Worm (Caenorhabditis elegans) whole organism, L3 larva: ENCODE data around the gene Y45F3A.8.
A peak's percentile ranks its signal among the peaks of the same experiment; 100 is the strongest.

Experiments
- ZK546.5 ChIP-seq: sonication (generic microtip); optimal IDR thresholded peaks from 2 replicates; lab custom pipeline; 2017; ENCODE audit warnings: missing biosample characterization, missing genetic modification characterization
- ama-1 ChIP-seq: fragments of 150-350 bp; optimal IDR thresholded peaks from 2 replicates; lab custom pipeline; 2018
- ceh-82 ChIP-seq: fragments of 150-350 bp; optimal IDR thresholded peaks from 2 replicates; lab custom pipeline; 2014; ENCODE audit warnings: missing biosample characterization, missing genetic modification characterization
- egl-27 ChIP-seq: sonication (generic microtip); optimal IDR thresholded peaks from 4 replicates; lab custom pipeline; 2017; ENCODE audit warnings: missing biosample characterization, missing genetic modification reagents, missing genetic modification characterization
- elt-1 ChIP-seq: fragments of 150-350 bp; optimal IDR thresholded peaks from 2 replicates; lab custom pipeline; 2014; ENCODE audit warnings: missing biosample characterization, missing genetic modification characterization
- elt-2 ChIP-seq: sonication (generic microtip); optimal IDR thresholded peaks from 2 replicates; lab custom pipeline; 2016; ENCODE audit warnings: missing genetic modification reagents, mild to moderate bottlenecking, missing genetic modification characterization, missing compliant biosample characterization
- fkh-10 ChIP-seq: sonication (generic microtip); optimal IDR thresholded peaks from 2 replicates; lab custom pipeline; 2017; ENCODE audit warnings: missing biosample characterization, missing genetic modification reagents, missing genetic modification characterization
- fkh-2 ChIP-seq: fragments of 150-350 bp; optimal IDR thresholded peaks from 2 replicates; lab custom pipeline; 2014; ENCODE audit warnings: missing biosample characterization, missing genetic modification reagents, missing genetic modification characterization
- jun-1 ChIP-seq: fragments of 150-350 bp; optimal IDR thresholded peaks from 2 replicates; lab custom pipeline; 2014; ENCODE audit warnings: missing biosample characterization, missing genetic modification reagents, missing genetic modification characterization
- lin-15B ChIP-seq: fragments of 150-350 bp; optimal IDR thresholded peaks from 2 replicates; lab custom pipeline; 2014; ENCODE audit warnings: missing biosample characterization, missing genetic modification characterization
- lin-39 ChIP-seq: fragments of 150-350 bp; optimal IDR thresholded peaks from 2 replicates; lab custom pipeline; 2018; ENCODE audit warnings: missing biosample characterization, missing genetic modification reagents, missing genetic modification characterization
- lsy-12 ChIP-seq: sonication (generic microtip); optimal IDR thresholded peaks from 2 replicates; lab custom pipeline; 2016; ENCODE audit warnings: mild to moderate bottlenecking, missing genetic modification characterization, missing compliant biosample characterization
- nfya-1 ChIP-seq: sonication (generic microtip); optimal IDR thresholded peaks from 2 replicates; lab custom pipeline; 2017; ENCODE audit warnings: missing genetic modification characterization, mild to moderate bottlenecking, missing compliant biosample characterization, antibody characterized with exemption, moderate library complexity; ENCODE audit not compliant: insufficient read depth
- nhr-11 ChIP-seq: fragments of 150-350 bp; optimal IDR thresholded peaks from 2 replicates; lab custom pipeline; 2014; ENCODE audit warnings: missing biosample characterization, missing genetic modification characterization
- nhr-12 ChIP-seq: fragments of 150-350 bp; optimal IDR thresholded peaks from 2 replicates; lab custom pipeline; 2014; ENCODE audit warnings: missing biosample characterization, missing genetic modification characterization
- nhr-23 ChIP-seq: fragments of 150-350 bp; optimal IDR thresholded peaks from 2 replicates; lab custom pipeline; 2014; ENCODE audit warnings: missing biosample characterization, missing genetic modification reagents, missing genetic modification characterization
- nhr-25 ChIP-seq: sonication (generic microtip); optimal IDR thresholded peaks from 2 replicates; lab custom pipeline; 2017; ENCODE audit warnings: missing biosample characterization, missing genetic modification characterization
- nhr-67 ChIP-seq: fragments of 150-350 bp; optimal IDR thresholded peaks from 2 replicates; lab custom pipeline; 2014; ENCODE audit warnings: missing biosample characterization, missing genetic modification characterization
- nhr-77 ChIP-seq: fragments of 150-350 bp; optimal IDR thresholded peaks from 2 replicates; lab custom pipeline; 2014; ENCODE audit warnings: missing biosample characterization, missing genetic modification characterization
- pha-4 ChIP-seq: fragments of 150-350 bp; optimal IDR thresholded peaks from 2 replicates; lab custom pipeline; 2014; ENCODE audit warnings: missing biosample characterization, missing genetic modification reagents, missing genetic modification characterization
- pqm-1 ChIP-seq: fragments of 150-350 bp; optimal IDR thresholded peaks from 2 replicates; lab custom pipeline; 2017; ENCODE audit warnings: missing biosample characterization, missing genetic modification characterization, inconsistent platforms
- sea-2 ChIP-seq: fragments of 150-350 bp; sonication (generic microtip); optimal IDR thresholded peaks from 4 replicates; lab custom pipeline; 2014; ENCODE audit warnings: missing biosample characterization, missing genetic modification reagents, missing genetic modification characterization
- snpc-4 ChIP-seq: fragments of 150-350 bp; optimal IDR thresholded peaks from 2 replicates; lab custom pipeline; 2014; ENCODE audit warnings: missing biosample characterization, missing genetic modification characterization
- tbx-2 ChIP-seq: sonication (generic microtip); optimal IDR thresholded peaks from 2 replicates; lab custom pipeline; 2016; ENCODE audit warnings: mild to moderate bottlenecking, missing genetic modification characterization, missing compliant biosample characterization
- unc-39 ChIP-seq: sonication (generic microtip); optimal IDR thresholded peaks from 4 replicates; lab custom pipeline; 2017; ENCODE audit warnings: missing biosample characterization, missing genetic modification characterization
- unc-62 ChIP-seq: fragments of 150-350 bp; sonication (generic microtip); optimal IDR thresholded peaks from 4 replicates; lab custom pipeline; 2014; ENCODE audit warnings: missing biosample characterization, missing genetic modification reagents, missing genetic modification characterization
- zag-1 ChIP-seq: fragments of 150-350 bp; optimal IDR thresholded peaks from 2 replicates; lab custom pipeline; 2014; ENCODE audit warnings: missing biosample characterization, missing genetic modification characterization
- ztf-11 ChIP-seq: fragments of 150-350 bp; optimal IDR thresholded peaks from 2 replicates; lab custom pipeline; 2014; ENCODE audit warnings: missing biosample characterization, missing genetic modification characterization
- ztf-4 ChIP-seq: fragments of 150-350 bp; optimal IDR thresholded peaks from 2 replicates; lab custom pipeline; 2014; ENCODE audit warnings: missing biosample characterization, missing genetic modification characterization

Y45F3A.8 gene

DNA sequence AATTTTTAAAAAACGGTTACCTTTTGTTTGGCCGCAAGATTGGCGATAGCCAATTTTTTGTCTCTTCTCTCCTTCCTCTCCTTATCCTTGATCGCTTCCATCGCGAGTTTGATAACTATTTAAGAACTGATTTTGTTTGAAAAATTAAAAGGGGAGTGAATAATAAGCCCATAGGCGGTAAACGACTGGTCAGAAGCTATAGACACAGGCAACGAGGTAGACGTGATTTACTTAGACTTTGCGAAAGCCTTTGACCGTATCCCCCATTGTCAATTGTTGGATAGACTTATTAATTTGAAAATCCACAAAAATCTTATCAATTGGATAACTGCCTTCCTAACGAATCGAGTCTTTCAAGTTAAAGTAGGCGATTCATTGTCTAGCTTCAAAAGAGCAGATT, 6.4 kb downstream of the Y45F3A.8 start, which contains the start of gene Y45F3A.5:
Gene Y45F3A.5, minus strand, starts transcription at position 101 of the 400 bp plus-strand sequence.
- no peak for TF ChIP-seq lsy-12 (tag; lab: Kevin White, UChicago)
- no peak for TF ChIP-seq unc-62 (GFP tag; lab: Kevin White, UChicago)
- TF ChIP-seq lin-15B (tag; lab: Kevin White, UChicago): no peak
- no peak for TF ChIP-seq zag-1 (tag; lab: Kevin White, UChicago)
- no peak for TF ChIP-seq nhr-11 (tag; lab: Kevin White, UChicago)
- no peak for TF ChIP-seq elt-1
- TF ChIP-seq ztf-4 (tag; lab: Kevin White, UChicago): no peak
- no peak for TF ChIP-seq nhr-77 (tag; lab: Kevin White, UChicago)

DNA sequence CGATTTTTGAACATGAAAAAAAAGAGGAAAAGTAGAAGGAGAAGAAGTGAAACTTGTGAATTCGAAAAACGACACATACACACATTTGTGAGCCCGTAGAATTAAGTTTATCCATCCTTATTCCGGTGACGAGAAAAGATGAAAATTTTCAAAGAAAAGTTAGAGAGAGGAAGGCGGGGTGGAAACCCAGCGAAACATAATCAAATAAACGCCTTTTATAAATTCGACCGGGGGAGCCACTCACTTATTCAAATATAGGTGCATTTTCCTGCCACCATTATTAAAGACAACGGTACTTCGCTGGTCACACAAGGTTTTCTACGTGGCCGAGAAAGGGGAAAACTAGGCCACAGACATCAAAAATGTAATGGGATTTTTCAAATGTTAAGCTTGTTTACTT, 9.1 kb downstream of the Y45F3A.8 start:
- TF ChIP-seq ceh-82 (no peak), ZK546.5 (tag; lab: Kevin White, UChicago) (no peak), lin-39 (tag; lab: Kevin White, UChicago) (no peak), nhr-67 (tag; lab: Kevin White, UChicago) (no peak), fkh-10 (GFP tag; lab: Kevin White, UChicago) (no peak), elt-2 (tag; lab: Kevin White, UChicago) (no peak), ztf-4 (tag; lab: Kevin White, UChicago) (no peak), ama-1 (lab: Kevin White, UChicago) (no peak), pha-4 (tag; lab: Kevin White, UChicago) (no peak), nhr-23 (tag; lab: Kevin White, UChicago) (no peak), sea-2 (GFP tag; lab: Kevin White, UChicago) (no peak)

DNA sequence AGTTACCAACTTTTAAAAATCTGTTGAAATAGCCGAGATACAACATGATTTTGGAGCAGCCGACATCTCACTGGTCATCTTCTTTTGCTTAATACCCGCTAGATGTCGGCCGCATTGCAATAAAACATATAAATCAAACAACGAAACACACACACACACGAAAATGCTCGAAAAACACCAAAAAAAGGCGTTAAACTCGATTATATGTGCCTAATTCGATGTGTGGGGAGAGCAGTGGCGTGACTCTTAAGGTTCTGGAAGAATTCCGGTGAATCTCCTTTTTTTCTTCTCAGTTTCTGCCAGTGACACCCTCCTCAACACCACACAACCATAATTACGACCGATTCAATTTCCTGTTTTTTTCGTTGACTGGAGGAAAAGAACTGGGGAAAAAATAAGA, 12.4 kb downstream of the Y45F3A.8 start:
- TF ChIP-seq pqm-1 (no peak), nhr-25 (tag; lab: Kevin White, UChicago) (no peak), snpc-4 (tag; lab: Kevin White, UChicago) (peak; percentile 24)

- TF ChIP-seq elt-2 (tag; lab: Kevin White, UChicago): no peak
- TF ChIP-seq jun-1: no peak
- no peak for TF ChIP-seq ama-1 (lab: Kevin White, UChicago)
- TF ChIP-seq tbx-2 (tag; lab: Kevin White, UChicago): no peak
- no peak for TF ChIP-seq nhr-25 (tag; lab: Kevin White, UChicago)
- TF ChIP-seq fkh-2 (tag; lab: Kevin White, UChicago): no peak
- no peak for TF ChIP-seq nhr-77 (tag; lab: Kevin White, UChicago)
Observed at ce11 chrIII:10578873-10579272, 13.8 kb downstream of the Y45F3A.8 start.

- TF ChIP-seq pha-4 (tag; lab: Kevin White, UChicago): no peak
- peak; percentile 49 for TF ChIP-seq nhr-25 (tag; lab: Kevin White, UChicago)
Observed at ce11 chrIII:10577782-10578181, 14.8 kb downstream of the Y45F3A.8 start.

ce11 chrIII:10575320-10575719, 17.3 kb downstream of the Y45F3A.8 start, which contains the start of gene Y45F3A.4:
Gene Y45F3A.4 (minus strand): TSS chrIII:10575420.
- TF ChIP-seq nhr-25 (tag; lab: Kevin White, UChicago) (no peak), tbx-2 (tag; lab: Kevin White, UChicago) (no peak), fkh-10 (GFP tag; lab: Kevin White, UChicago) (no peak), unc-62 (GFP tag; lab: Kevin White, UChicago) (no peak), snpc-4 (tag; lab: Kevin White, UChicago) (no peak), elt-2 (tag; lab: Kevin White, UChicago) (no peak), unc-39 (tag; lab: Kevin White, UChicago) (no peak), nhr-12 (tag; lab: Kevin White, UChicago) (no peak), egl-27 (tag; lab: Kevin White, UChicago) (no peak), ztf-11 (tag; lab: Kevin White, UChicago) (no peak)

- peak; percentile 71 for TF ChIP-seq nfya-1 (tag; lab: Kevin White, UChicago)
- no peak for TF ChIP-seq snpc-4 (tag; lab: Kevin White, UChicago)
Observed at ce11 chrIII:10569246-10569645, 23.4 kb downstream of the Y45F3A.8 start.
